Worm (Caenorhabditis elegans) whole organism, L3 larva: ENCODE data around the gene nipi-3.

Source experiments
- R02D3.7 ChIP-seq: fragments of 150-350 bp; optimal IDR thresholded peaks from 2 replicates; lab custom pipeline; 2014; ENCODE audit warnings: missing biosample characterization, missing genetic modification characterization
- ZK546.5 ChIP-seq: sonication (generic microtip); optimal IDR thresholded peaks from 2 replicates; lab custom pipeline; 2017; ENCODE audit warnings: missing biosample characterization, missing genetic modification characterization
- aly-2 ChIP-seq: fragments of 150-350 bp; optimal IDR thresholded peaks from 2 replicates; lab custom pipeline; 2014; ENCODE audit warnings: missing biosample characterization, missing genetic modification characterization
- ama-1 ChIP-seq: fragments of 150-350 bp; optimal IDR thresholded peaks from 2 replicates; lab custom pipeline; 2018
- ceh-16 ChIP-seq: sonication (generic microtip); optimal IDR thresholded peaks from 2 replicates; lab custom pipeline; 2017; ENCODE audit warnings: missing biosample characterization, missing genetic modification characterization
- ceh-28 ChIP-seq: fragments of 150-350 bp; optimal IDR thresholded peaks from 2 replicates; lab custom pipeline; 2014; ENCODE audit warnings: missing biosample characterization, missing genetic modification reagents, missing genetic modification characterization
- ceh-82 ChIP-seq: fragments of 150-350 bp; optimal IDR thresholded peaks from 2 replicates; lab custom pipeline; 2014; ENCODE audit warnings: missing biosample characterization, missing genetic modification characterization
- ceh-9 ChIP-seq: sonication (generic microtip); optimal IDR thresholded peaks from 2 replicates; lab custom pipeline; 2018; ENCODE audit warnings: missing biosample characterization, missing genetic modification characterization
- daf-12 ChIP-seq: fragments of 150-350 bp; optimal IDR thresholded peaks from 2 replicates; lab custom pipeline; 2014; ENCODE audit warnings: missing biosample characterization, missing genetic modification reagents, missing genetic modification characterization
- egl-27 ChIP-seq: sonication (generic microtip); optimal IDR thresholded peaks from 4 replicates; lab custom pipeline; 2017; ENCODE audit warnings: missing biosample characterization, missing genetic modification reagents, missing genetic modification characterization
- egl-5 ChIP-seq: fragments of 150-350 bp; optimal IDR thresholded peaks from 2 replicates; lab custom pipeline; 2017; ENCODE audit warnings: missing biosample characterization, missing genetic modification reagents, missing genetic modification characterization, inconsistent platforms
- elt-1 ChIP-seq: fragments of 150-350 bp; optimal IDR thresholded peaks from 2 replicates; lab custom pipeline; 2014; ENCODE audit warnings: missing biosample characterization, missing genetic modification characterization
- elt-2 ChIP-seq: sonication (generic microtip); optimal IDR thresholded peaks from 2 replicates; lab custom pipeline; 2016; ENCODE audit warnings: missing genetic modification reagents, mild to moderate bottlenecking, missing genetic modification characterization, missing compliant biosample characterization
- elt-3 ChIP-seq, 3 experiments: fragments of 150-350 bp in 1 of 3; sonication (generic microtip) in 2 of 3; optimal IDR thresholded peaks; 2 replicates in 2 of 3; 4 replicates in 1 of 3; lab custom pipeline; 2014 to 2017; ENCODE audit warnings: missing biosample characterization in 3 of 3, missing genetic modification characterization in 3 of 3
- eor-1 ChIP-seq, 2 experiments: fragments of 150-350 bp; optimal IDR thresholded peaks; 2 replicates each; lab custom pipeline; 2014 to 2018; ENCODE audit warnings: missing biosample characterization in 2 of 2, missing genetic modification characterization in 2 of 2
- fkh-10 ChIP-seq: sonication (generic microtip); optimal IDR thresholded peaks from 2 replicates; lab custom pipeline; 2017; ENCODE audit warnings: missing biosample characterization, missing genetic modification reagents, missing genetic modification characterization
- fkh-2 ChIP-seq: fragments of 150-350 bp; optimal IDR thresholded peaks from 2 replicates; lab custom pipeline; 2014; ENCODE audit warnings: missing biosample characterization, missing genetic modification reagents, missing genetic modification characterization
- fos-1 ChIP-seq: fragments of 150-350 bp; optimal IDR thresholded peaks from 2 replicates; lab custom pipeline; 2014; ENCODE audit warnings: missing biosample characterization, missing genetic modification characterization
- hmg-11 ChIP-seq: sonication (generic microtip); optimal IDR thresholded peaks from 2 replicates; lab custom pipeline; 2016; ENCODE audit warnings: missing genetic modification characterization, missing compliant biosample characterization
- jun-1 ChIP-seq: fragments of 150-350 bp; optimal IDR thresholded peaks from 2 replicates; lab custom pipeline; 2014; ENCODE audit warnings: missing biosample characterization, missing genetic modification reagents, missing genetic modification characterization
- lin-15B ChIP-seq: fragments of 150-350 bp; optimal IDR thresholded peaks from 2 replicates; lab custom pipeline; 2014; ENCODE audit warnings: missing biosample characterization, missing genetic modification characterization
- lin-39 ChIP-seq: fragments of 150-350 bp; optimal IDR thresholded peaks from 2 replicates; lab custom pipeline; 2018; ENCODE audit warnings: missing biosample characterization, missing genetic modification reagents, missing genetic modification characterization
- lsy-12 ChIP-seq: sonication (generic microtip); optimal IDR thresholded peaks from 2 replicates; lab custom pipeline; 2016; ENCODE audit warnings: mild to moderate bottlenecking, missing genetic modification characterization, missing compliant biosample characterization
- mdl-1 ChIP-seq: fragments of 150-350 bp; optimal IDR thresholded peaks from 2 replicates; lab custom pipeline; 2014; ENCODE audit warnings: missing biosample characterization, missing genetic modification characterization
- mml-1 ChIP-seq: fragments of 150-350 bp; sonication (generic microtip); optimal IDR thresholded peaks from 3 replicates; lab custom pipeline; 2014; ENCODE audit warnings: missing biosample characterization, missing genetic modification characterization
- nfya-1 ChIP-seq: sonication (generic microtip); optimal IDR thresholded peaks from 2 replicates; lab custom pipeline; 2017; ENCODE audit warnings: missing genetic modification characterization, mild to moderate bottlenecking, missing compliant biosample characterization, antibody characterized with exemption, moderate library complexity; ENCODE audit not compliant: insufficient read depth
- nhr-11 ChIP-seq: fragments of 150-350 bp; optimal IDR thresholded peaks from 2 replicates; lab custom pipeline; 2014; ENCODE audit warnings: missing biosample characterization, missing genetic modification characterization
- nhr-12 ChIP-seq: fragments of 150-350 bp; optimal IDR thresholded peaks from 2 replicates; lab custom pipeline; 2014; ENCODE audit warnings: missing biosample characterization, missing genetic modification characterization
- nhr-23 ChIP-seq: fragments of 150-350 bp; optimal IDR thresholded peaks from 2 replicates; lab custom pipeline; 2014; ENCODE audit warnings: missing biosample characterization, missing genetic modification reagents, missing genetic modification characterization
- nhr-237 ChIP-seq: fragments of 150-350 bp; optimal IDR thresholded peaks from 2 replicates; lab custom pipeline; 2014; ENCODE audit warnings: missing biosample characterization, missing genetic modification characterization
- nhr-25 ChIP-seq: sonication (generic microtip); optimal IDR thresholded peaks from 2 replicates; lab custom pipeline; 2017; ENCODE audit warnings: missing biosample characterization, missing genetic modification characterization
- nhr-28 ChIP-seq: fragments of 150-350 bp; optimal IDR thresholded peaks from 2 replicates; lab custom pipeline; 2014; ENCODE audit warnings: missing biosample characterization, missing genetic modification characterization
- nhr-43 ChIP-seq: sonication (generic microtip); optimal IDR thresholded peaks from 2 replicates; lab custom pipeline; 2016; ENCODE audit warnings: mild to moderate bottlenecking, missing genetic modification characterization, missing compliant biosample characterization; ENCODE audit not compliant: poor library complexity, severe bottlenecking
- nhr-67 ChIP-seq: fragments of 150-350 bp; optimal IDR thresholded peaks from 2 replicates; lab custom pipeline; 2014; ENCODE audit warnings: missing biosample characterization, missing genetic modification characterization
- nhr-76 ChIP-seq: fragments of 150-350 bp; sonication (generic microtip); optimal IDR thresholded peaks from 5 replicates; lab custom pipeline; 2014; ENCODE audit warnings: missing biosample characterization, missing genetic modification characterization
- nhr-77 ChIP-seq: fragments of 150-350 bp; optimal IDR thresholded peaks from 2 replicates; lab custom pipeline; 2014; ENCODE audit warnings: missing biosample characterization, missing genetic modification characterization
- pha-4 ChIP-seq: fragments of 150-350 bp; optimal IDR thresholded peaks from 2 replicates; lab custom pipeline; 2014; ENCODE audit warnings: missing biosample characterization, missing genetic modification reagents, missing genetic modification characterization
- pqm-1 ChIP-seq: fragments of 150-350 bp; optimal IDR thresholded peaks from 2 replicates; lab custom pipeline; 2017; ENCODE audit warnings: missing biosample characterization, missing genetic modification characterization, inconsistent platforms
- sea-2 ChIP-seq: fragments of 150-350 bp; sonication (generic microtip); optimal IDR thresholded peaks from 4 replicates; lab custom pipeline; 2014; ENCODE audit warnings: missing biosample characterization, missing genetic modification reagents, missing genetic modification characterization
- skn-1 ChIP-seq: fragments of 150-350 bp; optimal IDR thresholded peaks from 2 replicates; lab custom pipeline; 2014; ENCODE audit warnings: missing biosample characterization, missing genetic modification characterization
- snpc-4 ChIP-seq: fragments of 150-350 bp; optimal IDR thresholded peaks from 2 replicates; lab custom pipeline; 2014; ENCODE audit warnings: missing biosample characterization, missing genetic modification characterization
- tbx-2 ChIP-seq: sonication (generic microtip); optimal IDR thresholded peaks from 2 replicates; lab custom pipeline; 2016; ENCODE audit warnings: mild to moderate bottlenecking, missing genetic modification characterization, missing compliant biosample characterization
- unc-39 ChIP-seq: sonication (generic microtip); optimal IDR thresholded peaks from 4 replicates; lab custom pipeline; 2017; ENCODE audit warnings: missing biosample characterization, missing genetic modification characterization
- unc-62 ChIP-seq: fragments of 150-350 bp; sonication (generic microtip); optimal IDR thresholded peaks from 4 replicates; lab custom pipeline; 2014; ENCODE audit warnings: missing biosample characterization, missing genetic modification reagents, missing genetic modification characterization
- zag-1 ChIP-seq: fragments of 150-350 bp; optimal IDR thresholded peaks from 2 replicates; lab custom pipeline; 2014; ENCODE audit warnings: missing biosample characterization, missing genetic modification characterization
- ztf-11 ChIP-seq: fragments of 150-350 bp; optimal IDR thresholded peaks from 2 replicates; lab custom pipeline; 2014; ENCODE audit warnings: missing biosample characterization, missing genetic modification characterization
- ztf-4 ChIP-seq: fragments of 150-350 bp; optimal IDR thresholded peaks from 2 replicates; lab custom pipeline; 2014; ENCODE audit warnings: missing biosample characterization, missing genetic modification characterization

The nipi-3 gene

ce11 chrX:15600512-15601117 lies 7.2 kb upstream of the nipi-3 start, which contains the start of gene ent-2:
Gene ent-2, plus strand, starts transcription at chrX:15601067.
- TF ChIP-seq fkh-10 (GFP tag; lab: Kevin White, UChicago) = peak; percentile 20
- TF ChIP-seq daf-12 (tag; lab: Kevin White, UChicago) = no peak
- TF ChIP-seq mdl-1 (tag; lab: Kevin White, UChicago) = peak; percentile 11
- TF ChIP-seq lin-15B = peak; percentile 23
- TF ChIP-seq lin-39 (tag; lab: Kevin White, UChicago) = peak; percentile 80
- no peak for TF ChIP-seq sea-2 (GFP tag; lab: Kevin White, UChicago)
- TF ChIP-seq hmg-11 (tag; lab: Kevin White, UChicago) = peak; percentile 80
- TF ChIP-seq nfya-1 (tag; lab: Kevin White, UChicago) = peak; percentile 64
- TF ChIP-seq skn-1 = peak; percentile 32

- no peak for TF ChIP-seq nhr-11
- no peak for TF ChIP-seq lsy-12
- TF ChIP-seq, all 47 proteins: peak for 0
These were observed 3.5 kb upstream of the nipi-3 start for ce11 chrX:15604236-15604635.

- TF ChIP-seq aly-2 (no peak), nhr-11 (no peak), ama-1 (lab: Kevin White, UChicago) (peak; percentile 37), lin-39 (tag; lab: Kevin White, UChicago) (peak; percentile 91), egl-27 (tag; lab: Kevin White, UChicago) (peak; percentile 54), mml-1 (tag; lab: Kevin White, UChicago) (no peak), lsy-12 (peak; percentile 62), nhr-77 (no peak), ceh-16 (no peak), nhr-237 (tag; lab: Kevin White, UChicago) (no peak), ceh-9 (tag; lab: Kevin White, UChicago) (no peak), pqm-1 (no peak), fos-1 (tag; lab: Kevin White, UChicago) (no peak), sea-2 (GFP tag; lab: Kevin White, UChicago) (no peak), elt-2 (no peak), ceh-82 (tag; lab: Kevin White, UChicago) (no peak), eor-1 (tag; optimal IDR thresholded peaks at IDR 0.05; lab: Kevin White, UChicago) (no peak), nhr-76 (tag; lab: Kevin White, UChicago) (no peak), nhr-43 (tag; lab: Kevin White, UChicago) (no peak), lin-15B (peak; percentile 45), R02D3.7 (tag; lab: Kevin White, UChicago) (peak; percentile 49), jun-1 (tag; lab: Kevin White, UChicago) (peak; percentile 28), nfya-1 (tag; lab: Kevin White, UChicago) (peak; percentile 84), nhr-28 (tag; lab: Kevin White, UChicago) (no peak), tbx-2 (tag; lab: Kevin White, UChicago) (peak; percentile 16), egl-5 (tag; lab: Kevin White, UChicago) (peak; percentile 47), elt-3 (tag; optimal IDR thresholded peaks at IDR 0.05; lab: Kevin White, UChicago) (no peak), ceh-28 (tag; lab: Kevin White, UChicago) (peak; percentile 54), elt-1 (peak; percentile 6), ztf-4 (tag; lab: Kevin White, UChicago) (no peak), nhr-23 (tag; lab: Kevin White, UChicago) (peak; percentile 86), zag-1 (tag; lab: Kevin White, UChicago) (peak; percentile 32), hmg-11 (tag; lab: Kevin White, UChicago) (peak; percentile 73), fkh-2 (no peak), pha-4 (peak; percentile 36), skn-1 (peak; percentile 13), nhr-12 (no peak), unc-62 (GFP tag; lab: Kevin White, UChicago) (peak; percentile 62), fkh-10 (GFP tag; lab: Kevin White, UChicago) (peak; percentile 61), ztf-11 (no peak), mdl-1 (tag; lab: Kevin White, UChicago) (peak; percentile 93), ZK546.5 (tag; lab: Kevin White, UChicago) (no peak), nhr-67 (tag; lab: Kevin White, UChicago) (no peak), snpc-4 (peak; percentile 35), daf-12 (tag; lab: Kevin White, UChicago) (no peak), nhr-25 (peak; percentile 48), unc-39 (no peak)
These were observed 1.0 kb upstream of the nipi-3 start, which contains the start of gene rab-14 for ce11 chrX:15606585-15607276. Gene rab-14, minus strand, starts transcription at chrX:15606635.
